Worm (Caenorhabditis elegans): Measurements from ENCODE around the gene srsx-33.

DNA sequence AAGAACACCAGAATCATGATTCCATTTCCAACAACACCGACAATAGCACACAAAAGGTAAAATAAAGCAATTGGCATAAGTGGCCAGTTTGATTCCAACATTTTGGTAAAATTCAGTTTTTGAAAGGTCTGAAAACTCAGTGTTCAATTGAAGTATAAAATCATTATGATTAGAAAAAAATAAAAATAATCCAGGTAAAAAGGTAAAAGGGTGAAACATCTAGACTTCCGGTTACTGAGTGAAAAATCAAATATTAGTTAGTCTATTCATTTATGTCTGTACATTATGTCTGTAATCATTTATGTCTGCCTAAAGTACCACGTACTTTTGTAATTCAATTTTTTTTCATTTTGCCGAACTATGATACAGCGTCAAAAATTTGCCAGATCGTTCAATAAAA is 2.7 kb upstream of the srsx-33 start, which contains the start of gene srsx-31:
- TF ChIP-seq nhr-11 (tag; optimal IDR thresholded peaks at IDR 0.05) (no peak), tbx-2 (tag; optimal IDR thresholded peaks at IDR 0.05) (no peak), elt-3 (tag; optimal IDR thresholded peaks at IDR 0.05) (no peak), nhr-23 (tag; optimal IDR thresholded peaks at IDR 0.05) (no peak), ama-1 (optimal IDR thresholded peaks at IDR 0.05) (no peak), skn-1 (tag; optimal IDR thresholded peaks at IDR 0.05) (no peak), nhr-76 (tag; optimal IDR thresholded peaks at IDR 0.05) (no peak), zag-1 (tag; optimal IDR thresholded peaks at IDR 0.05) (no peak), nfya-1 (tag; optimal IDR thresholded peaks at IDR 0.05; ENCODE audit: insufficient read depth) (no peak), nhr-28 (tag; optimal IDR thresholded peaks at IDR 0.05) (no peak), ceh-9 (tag; optimal IDR thresholded peaks at IDR 0.05) (no peak), nhr-237 (tag; optimal IDR thresholded peaks at IDR 0.05) (no peak), nhr-43 (tag; optimal IDR thresholded peaks at IDR 0.05; ENCODE audit: poor library complexity, severe bottlenecking) (no peak)

Data from whole organism, L3 larva.